Worm (Caenorhabditis elegans) whole organism, midembryonic: ENCODE data around the gene C12D8.20.

ENCODE experiments used
- cog-1 ChIP-seq: sonication (generic microtip); optimal IDR thresholded peaks from 2 replicates; lab custom pipeline; 2016; ENCODE audit warnings: missing genetic modification characterization, missing compliant biosample characterization
- flt-1 ChIP-seq: fragments of 200-800 bp; sonication (Bioruptor generic); IDR thresholded peaks from 2 replicates; pipeline ENCODE4 v1.3.6; 2022; ENCODE audit warnings: missing genetic modification characterization, missing compliant biosample characterization
- klf-2 ChIP-seq: fragments of 200-800 bp; sonication (Bioruptor generic); conservative IDR thresholded peaks from 2 replicates; pipeline ENCODE4 v1.3.6; 2022; ENCODE audit warnings: missing genetic modification reagents, missing genetic modification characterization, missing compliant biosample characterization
- med-1 ChIP-seq: sonication (generic microtip); optimal IDR thresholded peaks from 2 replicates; lab custom pipeline; 2017; ENCODE audit warnings: missing genetic modification characterization, mild to moderate bottlenecking, missing compliant biosample characterization, antibody characterized with exemption, missing genetic modification reagents; ENCODE audit not compliant: insufficient read depth
- ref-1 ChIP-seq: fragments of 200-800 bp; sonication (Bioruptor generic); conservative IDR thresholded peaks from 2 replicates; pipeline ENCODE4 v1.3.6; 2022; ENCODE audit warnings: missing genetic modification reagents, missing genetic modification characterization, missing compliant biosample characterization
- ztf-23 ChIP-seq: fragments of 200-800 bp; sonication (Bioruptor generic); IDR thresholded peaks from 2 replicates; pipeline ENCODE4 v1.3.6; 2022; ENCODE audit warnings: missing genetic modification reagents, missing genetic modification characterization, missing compliant biosample characterization

- no peak for TF ChIP-seq med-1
- TF ChIP-seq flt-1 (GFP tag; lab: Robert Waterston, UW): no peak
- no peak for TF ChIP-seq klf-2 (GFP tag; lab: Robert Waterston, UW)
- TF ChIP-seq cog-1 (tag; lab: Kevin White, UChicago): no peak
- no peak for TF ChIP-seq ztf-23 (GFP tag; lab: Robert Waterston, UW)
- TF ChIP-seq ref-1 (GFP tag; lab: Robert Waterston, UW): no peak
These were observed 19.8 kb upstream of the C12D8.20 start for ce11 chrV:10202340-10202739.
